Fruit fly (Drosophila melanogaster): ENCODE results near the gene drd.

drd gene

DNA sequence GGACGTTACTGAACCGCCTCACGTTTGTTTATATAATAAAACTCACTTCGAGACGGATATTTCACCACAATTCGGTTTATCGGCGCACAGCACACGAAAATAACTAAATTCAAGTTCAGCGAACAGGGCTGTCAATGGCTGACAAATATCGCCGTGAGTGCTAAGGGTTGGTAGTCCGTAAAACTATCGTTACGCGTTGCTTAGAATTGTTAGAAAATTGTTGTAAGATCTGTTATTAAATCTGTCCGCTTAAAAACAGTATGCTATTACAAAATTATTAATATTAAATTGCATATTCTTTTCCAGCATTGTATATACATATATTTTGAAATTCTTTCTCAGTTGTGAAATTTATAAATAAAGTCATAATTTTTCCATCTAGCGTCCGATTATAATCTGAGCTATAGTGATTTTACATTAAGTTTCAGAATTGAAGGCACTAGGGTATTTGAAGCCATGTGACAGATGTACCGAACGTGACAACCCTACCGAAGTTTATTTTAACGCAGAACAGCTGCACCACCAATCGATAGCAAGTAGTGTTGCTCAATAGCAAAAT is 40.9 kb upstream of the drd start, which contains the start of gene Cox17 (continued):
- TF ChIP-seq Hand (GFP tag; optimal IDR thresholded peaks at IDR 0.05), result peak; percentile 78
- 0 out of 2 replicates have a peak, but pooled peaks have one; percentile 38 for TF ChIP-seq CG10959 (GFP tag; IDR thresholded peaks at IDR 0.05)
- peak; percentile 75 for TF ChIP-seq sqz (GFP tag; optimal IDR thresholded peaks at IDR 0.05)
- peak; percentile 86 for TF ChIP-seq grau (tag; optimal IDR thresholded peaks at IDR 0.05)
- no peak for TF ChIP-seq en (GFP tag; optimal IDR thresholded peaks at IDR 0.05)
- TF ChIP-seq dpn (GFP tag; optimal IDR thresholded peaks at IDR 0.05), result peak; percentile 75 to 82
- no peak for TF ChIP-seq sc (optimal IDR thresholded peaks at IDR 0.05)
- TF ChIP-seq sc (GFP tag; optimal IDR thresholded peaks at IDR 0.05), result peak; percentile 63
- TF ChIP-seq trh (GFP tag; optimal IDR thresholded peaks at IDR 0.05), result peak; percentile 73
- TF ChIP-seq Poxn (GFP tag; IDR thresholded peaks at IDR 0.05), result peak; percentile 15; the same call in 1 of the 2 replicates
- TF ChIP-seq CrebB (tag; optimal IDR thresholded peaks at IDR 0.05), result peak; percentile 22
- TF ChIP-seq CG33213 (GFP tag; optimal IDR thresholded peaks at IDR 0.05), result peak; percentile 16
- no peak for TF ChIP-seq zf30C (GFP tag; optimal IDR thresholded peaks at IDR 0.05)
- peak; percentile 65 for TF ChIP-seq Asciz (GFP tag; optimal IDR thresholded peaks at IDR 0.05)
- peak; percentile 90 for TF ChIP-seq gem (tag; optimal IDR thresholded peaks at IDR 0.05)
- peak; percentile 84 for TF ChIP-seq Ssrp (tag; optimal IDR thresholded peaks at IDR 0.05)
- TF ChIP-seq CG2875 (GFP tag; optimal IDR thresholded peaks at IDR 0.05), result peak; percentile 67
- TF ChIP-seq CG12769 (tag; optimal IDR thresholded peaks at IDR 0.05), result peak; percentile 39
- peak; percentile 70 for TF ChIP-seq Bgb (GFP tag; IDR thresholded peaks at IDR 0.05; ENCODE audit: partially characterized antibody)
- no peak for TF ChIP-seq fru (optimal IDR thresholded peaks at IDR 0.05)
- peak; percentile 32; the same call in 1 of the 3 replicates for TF ChIP-seq so (GFP tag; IDR thresholded peaks at IDR 0.05)
- TF ChIP-seq wdn (GFP tag; IDR thresholded peaks at IDR 0.05), result no peak
- TF ChIP-seq Atf3 (GFP tag; optimal IDR thresholded peaks at IDR 0.05), result peak; percentile 48
- TF ChIP-seq CG17328 (GFP tag; IDR thresholded peaks at IDR 0.05), result peak; percentile 48; the same call in 1 of the 2 replicates
- peak; percentile 85 for TF ChIP-seq CG18476 (GFP tag; optimal IDR thresholded peaks at IDR 0.05)
- no peak for TF ChIP-seq rib (GFP tag; IDR thresholded peaks at IDR 0.05)
- peak; percentile 69; the same call in 1 of the 2 replicates for TF ChIP-seq Atf6 (GFP tag; IDR thresholded peaks at IDR 0.05)
- peak; percentile 72 for TF ChIP-seq ATbp (GFP tag; optimal IDR thresholded peaks at IDR 0.05)
- TF ChIP-seq CG31388 (GFP tag; optimal IDR thresholded peaks at IDR 0.05), result peak; percentile 62
- TF ChIP-seq Sry-δ (GFP tag; optimal IDR thresholded peaks at IDR 0.05), result peak; percentile 72
- TF ChIP-seq psq (GFP tag; optimal IDR thresholded peaks at IDR 0.05), result peak; percentile 56
- TF ChIP-seq CG34376 (GFP tag; optimal IDR thresholded peaks at IDR 0.05), result peak; percentile 82
- peak; percentile 28 for TF ChIP-seq disco-r (GFP tag; optimal IDR thresholded peaks at IDR 0.05)
- TF ChIP-seq CG8290 (GFP tag; optimal IDR thresholded peaks at IDR 0.05), result peak; percentile 86
- peak; percentile 64 to 78 for TF ChIP-seq CG8290 (tag; optimal IDR thresholded peaks at IDR 0.05)
- no peak; the same call in 1 of the 2 replicates for TF ChIP-seq wor (GFP tag; IDR thresholded peaks at IDR 0.05)
- peak; percentile 43; the same call in 1 of the 2 replicates for TF ChIP-seq CG31224 (GFP tag; IDR thresholded peaks at IDR 0.05)
- TF ChIP-seq Aef1 (GFP tag; IDR thresholded peaks at IDR 0.05), result peak; percentile 69
- no peak for TF ChIP-seq wek (GFP tag; optimal IDR thresholded peaks at IDR 0.05)
- TF ChIP-seq Bdp1 (GFP tag; optimal IDR thresholded peaks at IDR 0.05), result peak; percentile 48

DNA sequence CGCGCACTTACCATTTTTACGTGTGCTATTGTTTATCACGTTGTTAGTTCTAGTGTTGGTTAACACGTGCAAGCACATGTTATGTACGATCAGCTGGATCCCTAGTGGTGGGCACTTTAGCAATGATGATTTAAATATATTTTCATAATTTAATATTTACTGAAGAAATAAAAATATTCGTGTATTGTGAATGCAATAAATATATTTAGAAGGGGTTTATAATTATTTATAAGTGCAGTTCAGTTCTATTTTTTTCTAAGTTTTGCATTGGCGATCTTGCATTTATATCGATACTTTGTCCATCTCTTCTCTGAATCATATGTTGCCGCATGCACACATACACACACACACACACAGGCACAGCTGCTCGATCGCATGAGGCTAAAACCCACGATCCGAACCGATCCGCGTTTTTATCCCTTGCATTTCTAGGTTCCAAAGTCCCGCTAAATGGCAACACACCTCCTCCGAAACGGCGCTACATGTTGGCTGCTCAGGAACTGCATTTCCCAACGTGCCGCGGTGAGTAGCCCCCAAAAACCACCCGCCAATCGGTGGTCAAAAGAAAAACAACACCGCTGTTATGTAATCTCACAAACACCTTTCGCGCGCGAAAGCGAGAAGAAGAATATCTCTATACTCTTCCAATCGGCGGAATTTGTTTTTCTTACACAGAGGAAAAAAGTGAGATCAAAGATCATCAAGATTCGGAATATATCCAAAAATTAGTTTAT is 39.6 kb upstream of the drd start, which contains the start of the genes CG15027 and Dbct:
TSS of gene CG15027 (minus strand) at position 51 of the 734 bp plus-strand sequence.
TSS of gene Dbct (plus strand) at position 349 of the 734 bp plus-strand sequence.
- peak; percentile 49; the same call in 2 of the 3 replicates for TF ChIP-seq CG6791 (GFP tag; IDR thresholded peaks at IDR 0.05; ENCODE audit: partially characterized antibody)
- TF ChIP-seq D19B (GFP tag; optimal IDR thresholded peaks at IDR 0.05), result no peak
- peak; percentile 43 for TF ChIP-seq CG18619 (GFP tag; optimal IDR thresholded peaks at IDR 0.05)
- no peak for TF ChIP-seq Mes4 (GFP tag; optimal IDR thresholded peaks at IDR 0.05)
- peak; percentile 55 for TF ChIP-seq corto (GFP tag; optimal IDR thresholded peaks at IDR 0.05)
- peak; percentile 16 for TF ChIP-seq CG5245 (GFP tag; optimal IDR thresholded peaks at IDR 0.05)
- no peak for TF ChIP-seq pfk (GFP tag; optimal IDR thresholded peaks at IDR 0.05)
- peak; percentile 40; the same call in 1 of the 2 replicates for TF ChIP-seq E2f1 (GFP tag; IDR thresholded peaks at IDR 0.05)
- peak; percentile 57 for TF ChIP-seq CG8290 (GFP tag; optimal IDR thresholded peaks at IDR 0.05)
- TF ChIP-seq CG8290 (tag; optimal IDR thresholded peaks at IDR 0.05), result peak in 1 of 2 experiments; percentile 41
- TF ChIP-seq CG43689 (GFP tag; IDR thresholded peaks at IDR 0.05), result no peak
- TF ChIP-seq sim (GFP tag; IDR thresholded peaks at IDR 0.05), result no peak
- TF ChIP-seq CHES-1-like (GFP tag; optimal IDR thresholded peaks at IDR 0.05), result peak; percentile 16
